Worm (Caenorhabditis elegans): Measurements from ENCODE around the gene jmjd-1.2.

ce11 chrIV:4655979-4656378 lies 4.8 kb upstream of the jmjd-1.2 start:
- TF ChIP-seq nhr-28 (tag; optimal IDR thresholded peaks at IDR 0.05), result no peak
- no peak for TF ChIP-seq lin-15B (tag; optimal IDR thresholded peaks at IDR 0.05)
- no peak for TF ChIP-seq unc-62 (GFP tag; optimal IDR thresholded peaks at IDR 0.05)
- TF ChIP-seq nhr-77 (tag; optimal IDR thresholded peaks at IDR 0.05), result no peak
- no peak for TF ChIP-seq ceh-16 (tag; optimal IDR thresholded peaks at IDR 0.05)
- no peak for TF ChIP-seq nhr-76 (tag; optimal IDR thresholded peaks at IDR 0.05)
- TF ChIP-seq ama-1 (optimal IDR thresholded peaks at IDR 0.05), result no peak
- TF ChIP-seq ztf-4 (tag; optimal IDR thresholded peaks at IDR 0.05), result no peak
